Fruit fly (Drosophila melanogaster) whole organism, prepupa: ENCODE measurements around the gene MP1.

Source experiments
- CG11294 ChIP-seq: fragments of 200-800 bp; sonication (Bioruptor generic); IDR thresholded peaks from 2 replicates; pipeline ENCODE4 v1.3.6; 2022; ENCODE audit warnings: missing biosample characterization, missing genetic modification characterization
- CG11902 ChIP-seq: fragments of 200-800 bp; sonication (Bioruptor generic); optimal IDR thresholded peaks from 3 replicates; lab custom pipeline; 2016; ENCODE audit warnings: missing biosample characterization, missing genetic modification characterization
- CG3919 ChIP-seq: fragments of 200-800 bp; sonication (Bioruptor generic); optimal IDR thresholded peaks from 3 replicates; lab custom pipeline; 2016; ENCODE audit warnings: missing biosample characterization, missing genetic modification characterization
- CG8319 ChIP-seq: fragments of 200-800 bp; sonication (Bioruptor generic); optimal IDR thresholded peaks from 3 replicates; lab custom pipeline; 2016; ENCODE audit warnings: missing biosample characterization, missing genetic modification characterization
- CG9139 ChIP-seq: fragments of 200-800 bp; sonication (Bioruptor generic); optimal IDR thresholded peaks from 3 replicates; lab custom pipeline; 2017; ENCODE audit warnings: missing biosample characterization, mild to moderate bottlenecking, missing genetic modification characterization
- Hr39 ChIP-seq: fragments of 200-800 bp; sonication (Bioruptor generic); optimal IDR thresholded peaks from 2 replicates; lab custom pipeline; 2016; ENCODE audit warnings: missing biosample characterization, missing genetic modification characterization
- OdsH ChIP-seq: fragments of 200-800 bp; sonication (Bioruptor generic); optimal IDR thresholded peaks from 3 replicates; lab custom pipeline; 2016; ENCODE audit warnings: missing biosample characterization, missing genetic modification characterization
- Sox102F ChIP-seq: fragments of 200-800 bp; sonication (Bioruptor generic); optimal IDR thresholded peaks from 2 replicates; lab custom pipeline; 2016; ENCODE audit warnings: missing biosample characterization, mild to moderate bottlenecking, missing genetic modification characterization
- achi ChIP-seq: fragments of 200-800 bp; sonication (Bioruptor generic); optimal IDR thresholded peaks from 3 replicates; lab custom pipeline; 2016; ENCODE audit warnings: missing biosample characterization, missing genetic modification characterization

- no peak for TF ChIP-seq CG9139 (GFP tag; lab: Kevin White, UChicago)
- no peak for TF ChIP-seq OdsH (GFP tag; lab: Kevin White, UChicago)
- TF ChIP-seq Hr39 (GFP tag; lab: Kevin White, UChicago) = no peak
- TF ChIP-seq CG11902 (GFP tag; lab: Kevin White, UChicago) = no peak
- no peak for TF ChIP-seq CG11294 (GFP tag; lab: Robert Waterston, UW)
- TF ChIP-seq CG3919 = no peak
- TF ChIP-seq CG8319 = no peak
- no peak for TF ChIP-seq Sox102F
- TF ChIP-seq achi (GFP tag; lab: Kevin White, UChicago) = no peak
Measured at dm6 chr3R:4277828-4278227, 29.9 kb upstream of the MP1 start, which contains the start of gene flip.
